Worm (Caenorhabditis elegans): Measurements from ENCODE around the gene acy-1.

acy-1 gene

DNA sequence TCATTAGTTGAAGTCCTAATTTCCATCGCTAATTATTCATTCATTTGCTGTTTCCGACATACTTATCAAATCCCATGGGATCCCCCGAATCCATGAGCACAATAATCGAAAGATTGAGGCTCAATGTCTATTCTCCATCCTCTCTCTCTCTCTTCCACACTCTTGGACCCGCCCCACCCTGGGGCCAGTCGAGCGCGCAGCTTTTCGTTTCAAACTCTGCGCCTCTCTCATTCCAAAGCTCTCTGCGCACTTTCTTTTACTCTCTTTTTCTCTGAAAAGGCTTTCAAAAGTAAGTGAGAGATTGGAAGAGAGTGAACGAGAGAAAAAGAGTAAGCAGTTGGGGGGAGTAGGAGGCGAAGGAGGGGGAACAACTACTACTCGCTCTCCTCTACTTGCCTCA, at the start of gene acy-1:
Gene acy-1, plus strand, starts transcription at position 346 of the 400 bp plus-strand sequence.
- no peak for TF ChIP-seq ztf-11 (tag; optimal IDR thresholded peaks at IDR 0.05)
- TF ChIP-seq ztf-4 (tag; optimal IDR thresholded peaks at IDR 0.05): peak; percentile 56
- peak; percentile 79 for TF ChIP-seq crh-2 (tag; optimal IDR thresholded peaks at IDR 0.05)
- TF ChIP-seq nhr-12 (tag; optimal IDR thresholded peaks at IDR 0.05): no peak
- no peak for TF ChIP-seq nhr-21 (tag; optimal IDR thresholded peaks at IDR 0.05)
- peak; percentile 81 for TF ChIP-seq lin-13 (GFP tag; optimal IDR thresholded peaks at IDR 0.05)
- TF ChIP-seq nhr-129 (tag; optimal IDR thresholded peaks at IDR 0.05): peak; percentile 84
- no peak for TF ChIP-seq nhr-237 (tag; optimal IDR thresholded peaks at IDR 0.05)
- no peak for TF ChIP-seq peb-1 (tag; optimal IDR thresholded peaks at IDR 0.05)
- TF ChIP-seq ztf-1 (GFP tag; conservative IDR thresholded peaks at IDR 0.05): no peak
- TF ChIP-seq mab-5 (tag; optimal IDR thresholded peaks at IDR 0.05): peak; percentile 88
- no peak for TF ChIP-seq nhr-23 (tag; optimal IDR thresholded peaks at IDR 0.05)
- peak; percentile 47 for TF ChIP-seq egl-27 (tag; optimal IDR thresholded peaks at IDR 0.05)
- no peak for TF ChIP-seq ceh-82 (tag; optimal IDR thresholded peaks at IDR 0.05)
- TF ChIP-seq snpc-4 (tag; optimal IDR thresholded peaks at IDR 0.05): no peak
- no peak for TF ChIP-seq aly-2 (tag; optimal IDR thresholded peaks at IDR 0.05)
- peak; percentile 95 for TF ChIP-seq C34F6.9 (tag; optimal IDR thresholded peaks at IDR 0.05)
- TF ChIP-seq nhr-6 (tag; optimal IDR thresholded peaks at IDR 0.05): peak; percentile 45
- no peak for TF ChIP-seq nhr-25 (tag; optimal IDR thresholded peaks at IDR 0.05)
- peak; percentile 67 for TF ChIP-seq sma-9 (GFP tag; optimal IDR thresholded peaks at IDR 0.05)
- TF ChIP-seq sma-9 (tag; optimal IDR thresholded peaks at IDR 0.05): no peak
- peak in 1 of 2 experiments; percentile 34 for TF ChIP-seq mdl-1 (tag; optimal IDR thresholded peaks at IDR 0.05)
- no peak for TF ChIP-seq elt-3 (tag; optimal IDR thresholded peaks at IDR 0.05)
- TF ChIP-seq zag-1 (tag; optimal IDR thresholded peaks at IDR 0.05): peak; percentile 77
- TF ChIP-seq gmeb-1 (tag; optimal IDR thresholded peaks at IDR 0.05): peak; percentile 17
- TF ChIP-seq alr-1 (tag; optimal IDR thresholded peaks at IDR 0.05): no peak
- TF ChIP-seq F13H6.1 (tag; optimal IDR thresholded peaks at IDR 0.05): peak; percentile 89
- TF ChIP-seq nhr-77 (tag; optimal IDR thresholded peaks at IDR 0.05): no peak
- TF ChIP-seq dmd-4 (tag; optimal IDR thresholded peaks at IDR 0.05): no peak
- no peak for TF ChIP-seq ZK546.5 (tag; optimal IDR thresholded peaks at IDR 0.05)
- peak; percentile 81 for TF ChIP-seq sem-4 (tag; optimal IDR thresholded peaks at IDR 0.05)
- no peak for TF ChIP-seq unc-62 (GFP tag; optimal IDR thresholded peaks at IDR 0.05)
- TF ChIP-seq lsy-2 (tag; optimal IDR thresholded peaks at IDR 0.05): peak; percentile 64 to 87
- no peak for TF ChIP-seq unc-39 (tag; optimal IDR thresholded peaks at IDR 0.05)
- no peak for TF ChIP-seq ama-1 (optimal IDR thresholded peaks at IDR 0.05)
- TF ChIP-seq lin-11 (tag; optimal IDR thresholded peaks at IDR 0.05): peak; percentile 67
- peak; percentile 57 for TF ChIP-seq fos-1 (tag; optimal IDR thresholded peaks at IDR 0.05)
- no peak for TF ChIP-seq nhr-10 (tag; optimal IDR thresholded peaks at IDR 0.05)
- TF ChIP-seq ceh-16 (tag; optimal IDR thresholded peaks at IDR 0.05): no peak
- no peak for TF ChIP-seq R02D3.7 (tag; optimal IDR thresholded peaks at IDR 0.05)
- no peak for TF ChIP-seq skn-1 (tag; optimal IDR thresholded peaks at IDR 0.05)
- peak; percentile 27 for TF ChIP-seq Y55F3AM.14 (GFP tag; optimal IDR thresholded peaks at IDR 0.05)
- TF ChIP-seq blmp-1 (tag; optimal IDR thresholded peaks at IDR 0.05; ENCODE audit: insufficient read depth): no peak
- no peak for TF ChIP-seq sma-3 (GFP tag; optimal IDR thresholded peaks at IDR 0.05)
- TF ChIP-seq lin-39 (tag; optimal IDR thresholded peaks at IDR 0.05): no peak
- TF ChIP-seq nhr-11 (tag; optimal IDR thresholded peaks at IDR 0.05): no peak
- TF ChIP-seq elt-1 (tag; optimal IDR thresholded peaks at IDR 0.05): no peak
- peak; percentile 95 for TF ChIP-seq unc-55 (GFP tag; optimal IDR thresholded peaks at IDR 0.05)
- no peak for TF ChIP-seq mbf-1 (tag; optimal IDR thresholded peaks at IDR 0.05)
